Worm (Caenorhabditis elegans) whole organism, young adult: Measurements from ENCODE around the gene octr-1.

ENCODE experiments used
- F10E7.11 ChIP-seq: sonication (generic microtip); optimal IDR thresholded peaks from 2 replicates; lab custom pipeline; 2017; ENCODE audit warnings: mild to moderate bottlenecking, missing genetic modification characterization, moderate library complexity, missing compliant biosample characterization
- F37B4.10 ChIP-seq: fragments of 200-800 bp; sonication (Bioruptor generic); IDR thresholded peaks from 2 replicates; pipeline ENCODE4 v1.3.6; 2022; ENCODE audit warnings: missing genetic modification characterization, missing compliant biosample characterization
- F52B5.7 ChIP-seq: sonication (generic microtip); optimal IDR thresholded peaks from 2 replicates; lab custom pipeline; 2016; ENCODE audit warnings: mild to moderate bottlenecking, missing genetic modification characterization, missing compliant biosample characterization
- K12H6.12 ChIP-seq: fragments of 200-800 bp; sonication (Bioruptor generic); optimal IDR thresholded peaks from 2 replicates; lab custom pipeline; 2018; ENCODE audit warnings: mild to moderate bottlenecking, missing genetic modification characterization, missing compliant biosample characterization
- T26A5.8 ChIP-seq: sonication (generic microtip); optimal IDR thresholded peaks from 2 replicates; lab custom pipeline; 2016; ENCODE audit warnings: missing genetic modification characterization, missing compliant biosample characterization
- Y53G8AR.9 ChIP-seq: fragments of 200-800 bp; sonication (Bioruptor generic); conservative IDR thresholded peaks from 2 replicates; pipeline ENCODE4 v1.3.6; 2022; ENCODE audit warnings: missing genetic modification reagents, missing genetic modification characterization, missing compliant biosample characterization
- Y56A3A.18 ChIP-seq: fragments of 200-800 bp; sonication (Bioruptor generic); IDR thresholded peaks from 2 replicates; pipeline ENCODE4 v1.3.6; 2022; ENCODE audit warnings: missing genetic modification reagents, missing genetic modification characterization, missing compliant biosample characterization
- Y95B8A.8 ChIP-seq: fragments of 200-800 bp; sonication (Bioruptor generic); IDR thresholded peaks from 2 replicates; pipeline ENCODE4 v1.3.6; 2022; ENCODE audit warnings: missing genetic modification reagents, missing genetic modification characterization, missing compliant biosample characterization
- ZK185.1 ChIP-seq: sonication (generic microtip); optimal IDR thresholded peaks from 2 replicates; lab custom pipeline; 2016; ENCODE audit warnings: mild to moderate bottlenecking, missing genetic modification characterization, missing compliant biosample characterization; ENCODE audit not compliant: poor library complexity, severe bottlenecking
- akir-1 ChIP-seq: fragments of 200-800 bp; sonication (Bioruptor generic); optimal IDR thresholded peaks from 2 replicates; lab custom pipeline; 2018; ENCODE audit warnings: mild to moderate bottlenecking, missing genetic modification characterization, moderate library complexity, missing compliant biosample characterization
- aptf-2 ChIP-seq: fragments of 200-800 bp; sonication (Bioruptor generic); conservative IDR thresholded peaks from 2 replicates; pipeline ENCODE4 v1.3.6; 2022; ENCODE audit warnings: missing genetic modification reagents, missing genetic modification characterization, missing compliant biosample characterization
- aptf-3 ChIP-seq: fragments of 200-800 bp; sonication (Bioruptor generic); IDR thresholded peaks from 2 replicates; pipeline ENCODE4 v1.3.6; 2022; ENCODE audit warnings: missing genetic modification characterization, missing compliant biosample characterization
- bed-1 ChIP-seq: fragments of 200-800 bp; sonication (Bioruptor generic); IDR thresholded peaks from 2 replicates; pipeline ENCODE4 v1.3.6; 2022; ENCODE audit warnings: missing genetic modification reagents, missing genetic modification characterization, missing compliant biosample characterization
- cebp-2 ChIP-seq: fragments of 200-800 bp; sonication (Bioruptor generic); IDR thresholded peaks from 2 replicates; pipeline ENCODE4 v1.3.6; 2022; ENCODE audit warnings: missing genetic modification characterization, missing compliant biosample characterization
- ceh-40 ChIP-seq: fragments of 200-800 bp; sonication (Bioruptor generic); IDR thresholded peaks from 2 replicates; pipeline ENCODE4 v1.3.6; 2022; ENCODE audit warnings: missing genetic modification characterization, missing compliant biosample characterization
- chd-7 ChIP-seq: sonication (generic microtip); optimal IDR thresholded peaks from 2 replicates; lab custom pipeline; 2016; ENCODE audit warnings: mild to moderate bottlenecking, missing genetic modification characterization, moderate library complexity, missing compliant biosample characterization
- dox-1 ChIP-seq: fragments of 200-800 bp; sonication (Bioruptor generic); IDR thresholded peaks from 2 replicates; pipeline ENCODE4 v1.3.6; 2022; ENCODE audit warnings: missing genetic modification reagents, missing genetic modification characterization, missing compliant biosample characterization
- dpff-1 ChIP-seq: sonication (generic microtip); optimal IDR thresholded peaks from 2 replicates; lab custom pipeline; 2017; ENCODE audit warnings: mild to moderate bottlenecking, missing genetic modification characterization, missing compliant biosample characterization
- dpl-1 ChIP-seq: fragments of 150-350 bp; optimal IDR thresholded peaks from 2 replicates; lab custom pipeline; 2014; ENCODE audit warnings: missing biosample characterization, missing genetic modification reagents, missing genetic modification characterization
- egl-18 ChIP-seq: fragments of 200-800 bp; sonication (Bioruptor generic); IDR thresholded peaks from 2 replicates; pipeline ENCODE4 v1.3.6; 2022; ENCODE audit warnings: missing genetic modification reagents, missing genetic modification characterization, missing compliant biosample characterization
- ekl-4 ChIP-seq: fragments of 200-800 bp; sonication (Bioruptor generic); IDR thresholded peaks from 2 replicates; pipeline ENCODE4 v1.3.6; 2022; ENCODE audit warnings: missing genetic modification reagents, missing genetic modification characterization, missing compliant biosample characterization
- fkh-3 ChIP-seq: sonication (generic microtip); optimal IDR thresholded peaks from 2 replicates; lab custom pipeline; 2016; ENCODE audit warnings: mild to moderate bottlenecking, missing genetic modification characterization, missing compliant biosample characterization
- gei-17 ChIP-seq: fragments of 200-800 bp; sonication (Bioruptor generic); optimal IDR thresholded peaks from 2 replicates; lab custom pipeline; 2018; ENCODE audit warnings: mild to moderate bottlenecking, missing genetic modification characterization, missing compliant biosample characterization
- hmg-1.2 ChIP-seq: fragments of 200-800 bp; sonication (Bioruptor generic); IDR thresholded peaks from 2 replicates; pipeline ENCODE4 v1.3.6; 2022; ENCODE audit warnings: missing genetic modification reagents, missing genetic modification characterization, missing compliant biosample characterization
- hmg-20 ChIP-seq: fragments of 200-800 bp; sonication (Bioruptor generic); IDR thresholded peaks from 2 replicates; pipeline ENCODE4 v1.3.6; 2022; ENCODE audit warnings: missing genetic modification reagents, missing genetic modification characterization, missing compliant biosample characterization
- hrde-1 ChIP-seq: sonication (generic microtip); optimal IDR thresholded peaks from 2 replicates; lab custom pipeline; 2016; ENCODE audit warnings: missing genetic modification characterization, mild to moderate bottlenecking, missing compliant biosample characterization, moderate library complexity, missing genotype, missing genetic modification reagents, borderline replicate concordance
- hsf-1 ChIP-seq: fragments of 200-800 bp; sonication (Bioruptor generic); IDR thresholded peaks from 2 replicates; pipeline ENCODE4 v1.3.6; 2022; ENCODE audit warnings: missing genetic modification reagents, missing genetic modification characterization, missing compliant biosample characterization
- let-607 ChIP-seq, 2 experiments: fragments of 200-800 bp in 1 of 2; sonication (Bioruptor generic) in 1 of 2; sonication (generic microtip) in 1 of 2; optimal IDR thresholded peaks; 2 replicates each; lab custom pipeline; 2016 to 2018; ENCODE audit warnings: mild to moderate bottlenecking in 2 of 2, missing compliant biosample characterization in 2 of 2, missing genetic modification characterization in 2 of 2, moderate library complexity in 2 of 2, missing genotype in 1 of 2
- lin-40 ChIP-seq: sonication (generic microtip); optimal IDR thresholded peaks from 2 replicates; lab custom pipeline; 2016; ENCODE audit warnings: missing genetic modification characterization, mild to moderate bottlenecking, missing compliant biosample characterization, missing genotype, missing genetic modification reagents
- lsl-1 ChIP-seq: fragments of 200-800 bp; sonication (Bioruptor generic); optimal IDR thresholded peaks from 2 replicates; lab custom pipeline; 2018; ENCODE audit warnings: mild to moderate bottlenecking, missing genetic modification characterization, moderate library complexity, missing compliant biosample characterization
- madf-10 ChIP-seq: sonication (generic microtip); optimal IDR thresholded peaks from 2 replicates; lab custom pipeline; 2016; ENCODE audit warnings: mild to moderate bottlenecking, missing genetic modification characterization, missing compliant biosample characterization
- madf-3 ChIP-seq: fragments of 200-800 bp; sonication (Bioruptor generic); IDR thresholded peaks from 2 replicates; pipeline ENCODE4 v1.3.6; 2022; ENCODE audit warnings: missing genetic modification reagents, missing genetic modification characterization, missing compliant biosample characterization
- madf-6 ChIP-seq: fragments of 200-800 bp; sonication (Bioruptor generic); IDR thresholded peaks from 2 replicates; pipeline ENCODE4 v1.3.6; 2022; ENCODE audit warnings: missing genetic modification reagents, missing genetic modification characterization, missing compliant biosample characterization
- mel-28 ChIP-seq: sonication (generic microtip); optimal IDR thresholded peaks from 2 replicates; lab custom pipeline; 2016; ENCODE audit warnings: borderline replicate concordance, mild to moderate bottlenecking, missing genetic modification characterization, missing compliant biosample characterization
- mxl-1 ChIP-seq: sonication (generic microtip); optimal IDR thresholded peaks from 2 replicates; lab custom pipeline; 2016; ENCODE audit warnings: missing genetic modification characterization, missing compliant biosample characterization
- nfya-1 ChIP-seq: sonication (generic microtip); optimal IDR thresholded peaks from 2 replicates; lab custom pipeline; 2017; ENCODE audit warnings: antibody characterized with exemption, missing compliant biosample characterization, missing genetic modification characterization, borderline replicate concordance; ENCODE audit not compliant: insufficient read depth
- nhr-27 ChIP-seq: fragments of 200-800 bp; sonication (Bioruptor generic); optimal IDR thresholded peaks from 2 replicates; lab custom pipeline; 2018; ENCODE audit warnings: mild to moderate bottlenecking, missing genetic modification characterization, moderate library complexity, missing compliant biosample characterization
- nhr-80 ChIP-seq: sonication (generic microtip); optimal IDR thresholded peaks from 2 replicates; lab custom pipeline; 2016; ENCODE audit warnings: missing genetic modification characterization, missing compliant biosample characterization
- pbrm-1 ChIP-seq: fragments of 200-800 bp; sonication (Bioruptor generic); IDR thresholded peaks from 2 replicates; pipeline ENCODE4 v1.3.6; 2022; ENCODE audit warnings: missing genetic modification reagents, missing genetic modification characterization, missing compliant biosample characterization
- snpc-3.4 ChIP-seq: sonication (generic microtip); optimal IDR thresholded peaks from 2 replicates; lab custom pipeline; 2017; ENCODE audit warnings: missing genetic modification characterization, mild to moderate bottlenecking, missing compliant biosample characterization, antibody characterized with exemption, moderate library complexity, missing genotype, missing genetic modification reagents
- snpc-4 ChIP-seq, 5 experiments: fragments of 150-350 bp in 1 of 5; sonication (generic microtip) in 4 of 5; optimal IDR thresholded peaks; 2 replicates each; lab custom pipeline; 2014 to 2018; ENCODE audit warnings: missing genetic modification characterization in 5 of 5, missing biosample characterization in 3 of 5, antibody characterized with exemption in 2 of 5, mild to moderate bottlenecking in 2 of 5, missing compliant biosample characterization in 2 of 5, missing genotype in 2 of 5, moderate library complexity in 2 of 5, missing genetic modification reagents in 1 of 5
- somi-1 ChIP-seq: fragments of 200-800 bp; sonication (Bioruptor generic); optimal IDR thresholded peaks from 2 replicates; lab custom pipeline; 2018; ENCODE audit warnings: mild to moderate bottlenecking, missing genetic modification characterization, missing compliant biosample characterization
- sptf-2 ChIP-seq: fragments of 200-800 bp; sonication (Bioruptor generic); optimal IDR thresholded peaks from 2 replicates; lab custom pipeline; 2018; ENCODE audit warnings: mild to moderate bottlenecking, missing genetic modification characterization, missing compliant biosample characterization
- tlf-1 ChIP-seq: fragments of 200-800 bp; sonication (Bioruptor generic); optimal IDR thresholded peaks from 2 replicates; lab custom pipeline; 2018; ENCODE audit warnings: mild to moderate bottlenecking, missing genetic modification characterization, missing compliant biosample characterization
- unc-130 ChIP-seq: sonication (generic microtip); optimal IDR thresholded peaks from 2 replicates; lab custom pipeline; 2016; ENCODE audit warnings: missing genetic modification reagents, missing genetic modification characterization, missing compliant biosample characterization
- unc-62 ChIP-seq: fragments of 150-350 bp; optimal IDR thresholded peaks from 2 replicates; lab custom pipeline; 2014; ENCODE audit warnings: missing biosample characterization, missing genetic modification reagents, missing genetic modification characterization
- ztf-26 ChIP-seq: sonication (generic microtip); optimal IDR thresholded peaks from 2 replicates; lab custom pipeline; 2017; ENCODE audit warnings: missing genetic modification characterization, missing compliant biosample characterization
- ztf-3 ChIP-seq: fragments of 200-800 bp; sonication (Bioruptor generic); optimal IDR thresholded peaks from 2 replicates; lab custom pipeline; 2018; ENCODE audit warnings: mild to moderate bottlenecking, missing genetic modification characterization, missing compliant biosample characterization

Gene octr-1

ce11 chrX:5653813-5654212 is 42.8 kb upstream of the octr-1 start, which contains the start of gene T22B7.7 (continued):
- TF ChIP-seq T26A5.8 (tag; lab: Kevin White, UChicago) = no peak
- TF ChIP-seq somi-1 (GFP tag; lab: Kevin White, UChicago) = peak; percentile 65
- no peak for TF ChIP-seq hsf-1
- TF ChIP-seq F52B5.7 (tag; lab: Kevin White, UChicago) = no peak
- no peak for TF ChIP-seq ztf-26 (tag; lab: Kevin White, UChicago)
- no peak for TF ChIP-seq ZK185.1 (tag; lab: Kevin White, UChicago)
- TF ChIP-seq let-607 (tag; optimal IDR thresholded peaks at IDR 0.05; lab: Kevin White, UChicago) = no peak
- TF ChIP-seq hmg-1.2 (GFP tag; lab: Robert Waterston, UW) = no peak
- no peak for TF ChIP-seq F10E7.11 (tag; lab: Kevin White, UChicago)
- no peak for TF ChIP-seq Y95B8A.8 (GFP tag; lab: Robert Waterston, UW)
- TF ChIP-seq hmg-20 = no peak
- TF ChIP-seq dpff-1 (tag; lab: Kevin White, UChicago) = no peak
- TF ChIP-seq aptf-2 (GFP tag; lab: Robert Waterston, UW) = no peak
- TF ChIP-seq aptf-3 (GFP tag; lab: Robert Waterston, UW) = no peak
- TF ChIP-seq lsl-1 (GFP tag; lab: Kevin White, UChicago) = no peak
- TF ChIP-seq Y56A3A.18 = no peak
- TF ChIP-seq hrde-1 (tag; lab: Kevin White, UChicago) = no peak
- peak; percentile 63 for TF ChIP-seq nhr-80
- TF ChIP-seq mxl-1 (tag; lab: Kevin White, UChicago) = no peak
- no peak for TF ChIP-seq ztf-3
- no peak for TF ChIP-seq akir-1 (GFP tag; lab: Kevin White, UChicago)
- TF ChIP-seq nhr-27 (tag; lab: Kevin White, UChicago) = no peak
- no peak for TF ChIP-seq fkh-3
- peak; percentile 47 for TF ChIP-seq unc-62
- TF ChIP-seq cebp-2 (GFP tag; lab: Robert Waterston, UW) = no peak
- TF ChIP-seq dpl-1 (GFP tag; lab: Kevin White, UChicago) = no peak
- TF ChIP-seq K12H6.12 = peak; percentile 53
- TF ChIP-seq nfya-1 = no peak
- no peak for TF ChIP-seq snpc-3.4
- no peak for TF ChIP-seq mel-28 (tag; lab: Kevin White, UChicago)
- no peak for TF ChIP-seq ekl-4
- TF ChIP-seq madf-6 (GFP tag; lab: Robert Waterston, UW) = no peak
- no peak for TF ChIP-seq F37B4.10 (GFP tag; lab: Robert Waterston, UW)
- peak; percentile 48; the same call in 1 of the 2 replicates for TF ChIP-seq dox-1 (GFP tag; lab: Robert Waterston, UW)
- no peak for TF ChIP-seq unc-130 (GFP tag; lab: Kevin White, UChicago)
- no peak for TF ChIP-seq bed-1 (GFP tag; lab: Robert Waterston, UW)
- no peak for TF ChIP-seq madf-10 (tag; lab: Kevin White, UChicago)
- TF ChIP-seq ceh-40 (GFP tag; lab: Robert Waterston, UW) = no peak
- peak; percentile 63 for TF ChIP-seq lin-40 (tag; lab: Kevin White, UChicago)
- TF ChIP-seq madf-3 (GFP tag; lab: Robert Waterston, UW) = no peak
- no peak for TF ChIP-seq sptf-2
- TF ChIP-seq egl-18 (GFP tag; lab: Robert Waterston, UW) = no peak
- peak; percentile 13 for TF ChIP-seq chd-7 (tag; lab: Kevin White, UChicago)
- peak; percentile 6 for TF ChIP-seq gei-17 (GFP tag; lab: Kevin White, UChicago)
- TF ChIP-seq Y53G8AR.9 (GFP tag; lab: Robert Waterston, UW) = no peak
- no peak for TF ChIP-seq tlf-1
- TF ChIP-seq snpc-4 (GFP tag; optimal IDR thresholded peaks at IDR 0.05; lab: Kevin White, UChicago) = no peak
- no peak for TF ChIP-seq snpc-4 (tag; optimal IDR thresholded peaks at IDR 0.05; lab: Kevin White, UChicago)
- no peak for TF ChIP-seq pbrm-1 (GFP tag; lab: Robert Waterston, UW)
